Worm (Caenorhabditis elegans) whole organism, L2 larva: ENCODE measurements around the gene pbs-1.

Experiments used
- Y55F3AM.14 ChIP-seq: fragments of 200-800 bp; sonication (Bioruptor generic); optimal IDR thresholded peaks from 2 replicates; lab custom pipeline; 2018; ENCODE audit warnings: mild to moderate bottlenecking, missing genetic modification characterization, missing compliant biosample characterization
- ama-1 ChIP-seq: fragments of 150-350 bp; optimal IDR thresholded peaks from 2 replicates; lab custom pipeline; 2018; ENCODE audit warnings: inconsistent platforms
- ceh-82 ChIP-seq: fragments of 150-350 bp; optimal IDR thresholded peaks from 2 replicates; lab custom pipeline; 2014; ENCODE audit warnings: missing biosample characterization, missing genetic modification characterization
- elt-3 ChIP-seq: sonication (generic microtip); optimal IDR thresholded peaks from 2 replicates; lab custom pipeline; 2017; ENCODE audit warnings: missing biosample characterization, missing genetic modification characterization
- fos-1 ChIP-seq: fragments of 150-350 bp; optimal IDR thresholded peaks from 2 replicates; lab custom pipeline; 2014; ENCODE audit warnings: missing biosample characterization, missing genetic modification characterization
- mdl-1 ChIP-seq, 2 experiments: fragments of 150-350 bp in 1 of 2; sonication (generic microtip) in 1 of 2; optimal IDR thresholded peaks; 2 replicates each; lab custom pipeline; 2017; ENCODE audit warnings: missing biosample characterization in 2 of 2, missing genetic modification characterization in 2 of 2
- nhr-237 ChIP-seq: fragments of 150-350 bp; optimal IDR thresholded peaks from 2 replicates; lab custom pipeline; 2014; ENCODE audit warnings: missing biosample characterization, missing genetic modification characterization
- nhr-77 ChIP-seq: fragments of 150-350 bp; optimal IDR thresholded peaks from 2 replicates; lab custom pipeline; 2014; ENCODE audit warnings: missing biosample characterization, missing genetic modification characterization
- peb-1 ChIP-seq: fragments of 150-350 bp; optimal IDR thresholded peaks from 2 replicates; lab custom pipeline; 2014; ENCODE audit warnings: missing biosample characterization, missing genetic modification characterization
- snpc-4 ChIP-seq: fragments of 150-350 bp; optimal IDR thresholded peaks from 2 replicates; lab custom pipeline; 2014; ENCODE audit warnings: missing biosample characterization, missing genetic modification characterization
- unc-55 ChIP-seq: fragments of 150-350 bp; sonication (generic microtip); optimal IDR thresholded peaks from 3 replicates; lab custom pipeline; 2014; ENCODE audit warnings: missing biosample characterization, missing genetic modification reagents, missing genetic modification characterization
- unc-62 ChIP-seq: fragments of 150-350 bp; optimal IDR thresholded peaks from 2 replicates; lab custom pipeline; 2014; ENCODE audit warnings: missing biosample characterization, missing genetic modification reagents, missing genetic modification characterization
- zag-1 ChIP-seq: fragments of 150-350 bp; optimal IDR thresholded peaks from 2 replicates; lab custom pipeline; 2014; ENCODE audit warnings: missing biosample characterization, missing genetic modification characterization
- ztf-11 ChIP-seq: sonication (generic microtip); optimal IDR thresholded peaks from 2 replicates; lab custom pipeline; 2017; ENCODE audit warnings: missing biosample characterization, missing genetic modification characterization

DNA sequence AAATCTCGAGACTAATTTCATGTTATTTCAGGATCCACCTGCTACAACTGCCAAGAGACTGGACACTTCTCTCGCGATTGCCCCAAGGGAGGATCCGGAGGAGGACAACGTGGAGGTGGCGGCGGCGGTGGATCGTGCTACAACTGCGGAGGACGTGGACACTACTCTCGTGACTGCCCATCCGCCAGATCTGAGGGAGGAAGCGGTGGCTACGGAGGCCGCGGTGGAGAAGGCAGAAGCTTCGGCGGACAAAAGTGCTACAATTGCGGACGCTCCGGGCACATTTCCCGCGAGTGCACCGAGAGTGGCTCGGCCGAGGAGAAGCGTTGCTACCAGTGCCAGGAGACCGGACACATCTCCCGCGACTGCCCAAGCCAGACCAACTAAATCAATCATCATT, 990 bp upstream of the pbs-1 start:
- TF ChIP-seq nhr-237 (tag; lab: Kevin White, UChicago) (no peak), zag-1 (tag; lab: Kevin White, UChicago) (no peak), nhr-77 (no peak), ama-1 (no peak), unc-55 (GFP tag; lab: Kevin White, UChicago) (no peak), elt-3 (tag; lab: Kevin White, UChicago) (no peak), unc-62 (no peak), ceh-82 (tag; lab: Kevin White, UChicago) (no peak), ztf-11 (tag; lab: Kevin White, UChicago) (no peak), peb-1 (tag; lab: Kevin White, UChicago) (no peak), snpc-4 (no peak), Y55F3AM.14 (GFP tag; lab: Kevin White, UChicago) (no peak), fos-1 (tag; lab: Kevin White, UChicago) (no peak), mdl-1 (tag; optimal IDR thresholded peaks at IDR 0.05; lab: Kevin White, UChicago) (no peak)
